Fruit fly (Drosophila melanogaster) ovary, adult (tissue): Measurements from ENCODE around the gene CG12560.
"Not testable (repeated sequence)": the region's sequence is repeated elsewhere in the genome, so short reads cannot be mapped to it uniquely, and the experiment has no call there.

ENCODE experiments used
- CG17801 ChIP-seq: fragments of 200-800 bp; optimal IDR thresholded peaks from 2 replicates; lab custom pipeline; 2019; ENCODE audit warnings: missing biosample characterization, mild to moderate bottlenecking, missing genetic modification characterization, moderate library complexity; ENCODE audit not compliant: partially characterized antibody

The CG12560 gene

DNA sequence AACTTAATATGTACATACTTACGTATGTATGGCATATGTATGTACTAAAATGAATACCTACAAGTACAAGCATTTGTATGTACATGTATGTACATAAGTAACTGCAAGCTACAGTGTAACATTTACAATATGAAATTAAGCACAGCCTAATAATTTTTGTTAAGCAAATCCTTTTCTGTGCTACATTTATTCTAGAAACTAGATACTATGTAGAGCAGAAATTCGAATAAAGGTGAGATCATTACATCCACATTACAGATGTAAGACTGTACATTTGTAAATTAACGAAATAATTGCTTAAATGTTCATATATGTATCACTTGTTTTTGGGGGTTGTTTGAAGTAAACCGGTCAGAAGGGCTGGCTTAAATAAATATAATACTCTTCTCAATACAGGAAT is 17.3 kb downstream of the CG12560 start:
- peak; percentile 34 for TF ChIP-seq CG17801 (GFP tag; lab: Kevin White, UChicago)

DNA sequence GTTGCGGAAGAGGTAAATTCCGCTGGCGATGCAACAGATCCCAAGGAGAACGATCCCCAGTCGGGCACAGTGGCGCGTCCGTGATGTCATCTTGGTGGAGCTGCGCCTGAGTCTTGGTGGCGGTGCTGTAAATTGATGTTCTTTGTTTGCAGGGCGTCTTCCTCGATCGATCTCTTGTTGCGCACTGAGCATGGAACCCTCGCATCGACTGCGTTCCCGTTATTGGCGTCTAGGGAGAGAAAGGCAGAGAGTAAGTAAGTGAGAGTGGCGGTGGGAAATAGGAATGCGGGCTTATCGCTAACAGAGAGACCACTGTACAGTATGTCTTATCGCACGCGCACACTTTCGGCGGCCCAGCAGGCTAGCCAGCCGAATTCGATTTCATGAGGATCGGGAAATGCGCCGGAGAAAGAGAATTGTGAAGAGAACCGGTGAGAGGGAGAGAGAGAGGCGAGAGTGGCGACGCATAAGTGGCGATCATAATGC is 17.8 kb downstream of the CG12560 start:
- TF ChIP-seq CG17801 (GFP tag; lab: Kevin White, UChicago): no peak

DNA sequence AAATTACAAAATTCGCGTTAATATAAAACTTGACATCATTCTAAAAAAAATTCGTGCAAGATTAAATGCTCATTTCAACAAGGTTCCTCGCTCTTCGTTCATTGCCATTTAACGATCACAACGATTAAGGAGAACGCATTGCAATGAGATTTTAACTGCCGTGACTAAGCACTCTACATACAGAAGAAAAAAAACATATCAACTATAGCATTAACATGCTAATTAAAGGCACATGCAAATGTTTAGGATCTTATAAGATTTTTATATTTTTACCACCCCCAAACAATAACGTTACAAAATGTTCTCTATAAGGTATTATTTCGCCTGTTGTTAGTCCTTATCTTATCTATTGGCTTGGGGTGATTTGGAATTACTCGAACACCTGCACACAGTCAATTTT is 18.6 kb downstream of the CG12560 start:
- TF ChIP-seq CG17801 (GFP tag; lab: Kevin White, UChicago): no peak

DNA sequence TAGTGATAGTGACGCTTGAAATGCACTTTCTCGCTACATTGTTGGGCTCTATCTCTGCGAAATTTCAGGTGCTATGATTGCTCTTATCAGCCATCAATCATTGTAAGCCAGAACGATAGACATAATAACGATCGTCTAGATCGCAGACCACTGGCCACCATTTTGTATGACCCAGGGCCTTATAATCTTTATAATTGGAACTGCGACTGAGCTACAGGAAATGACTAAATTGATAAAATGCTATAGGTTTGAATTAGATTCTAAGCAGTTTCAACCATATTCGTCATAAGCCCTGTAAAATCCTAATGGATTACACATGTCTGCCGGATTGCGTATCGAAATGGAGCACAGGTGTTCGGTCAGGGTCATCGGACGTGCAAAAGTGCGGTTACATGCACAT is 19.4 kb downstream of the CG12560 start:
- no peak for TF ChIP-seq CG17801 (GFP tag; lab: Kevin White, UChicago)

DNA sequence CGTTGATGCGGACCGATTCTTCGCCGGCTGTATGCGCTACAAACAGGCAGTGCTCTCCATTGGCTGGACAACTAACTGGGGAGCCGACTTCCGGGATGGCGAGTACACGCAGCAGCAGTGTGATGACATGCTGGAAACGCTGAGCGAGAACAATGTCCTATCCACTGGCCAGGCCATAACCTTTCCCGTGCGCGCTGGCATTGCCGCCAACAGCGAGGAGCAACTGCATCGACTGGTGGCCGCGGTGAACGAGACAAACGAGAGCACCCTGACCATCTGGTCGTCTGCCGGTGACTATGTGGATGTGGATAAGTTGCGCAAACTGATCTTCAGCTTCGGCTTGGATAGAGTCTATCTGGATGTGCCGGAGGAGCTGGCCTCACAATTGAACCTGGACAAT is 23.1 kb downstream of the CG12560 start:
- no peak for TF ChIP-seq CG17801 (GFP tag; lab: Kevin White, UChicago)

DNA sequence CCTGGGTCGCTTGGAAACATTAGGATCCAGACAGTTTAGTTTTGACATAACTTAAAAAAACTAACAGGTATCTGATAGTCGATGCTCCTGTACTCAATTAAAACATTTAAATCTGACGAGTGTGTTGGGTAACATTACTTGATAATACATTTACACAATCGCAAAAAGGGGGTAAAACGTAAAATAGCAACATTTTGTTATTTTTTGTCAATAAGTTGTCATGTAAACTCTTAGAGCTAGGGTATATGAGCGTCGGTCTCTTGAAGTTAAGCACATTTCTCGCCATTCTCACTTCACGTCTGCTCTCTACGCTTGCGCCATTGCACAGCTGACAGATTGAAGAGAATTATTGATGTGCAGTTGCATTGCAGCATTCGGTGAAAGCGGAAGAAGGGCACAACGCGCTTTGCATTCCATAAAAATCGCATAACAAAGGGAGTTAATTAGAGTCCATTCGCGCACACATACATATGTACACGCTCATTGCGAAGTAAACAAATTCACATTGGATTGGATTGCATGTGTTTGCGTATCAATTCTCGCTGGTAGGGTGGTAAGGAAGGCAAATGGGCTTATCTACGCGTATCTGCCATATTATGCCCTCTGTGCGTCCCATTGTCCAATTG is 24.3 kb downstream of the CG12560 start:
- peak; percentile 36 for TF ChIP-seq CG17801 (GFP tag; lab: Kevin White, UChicago)

DNA sequence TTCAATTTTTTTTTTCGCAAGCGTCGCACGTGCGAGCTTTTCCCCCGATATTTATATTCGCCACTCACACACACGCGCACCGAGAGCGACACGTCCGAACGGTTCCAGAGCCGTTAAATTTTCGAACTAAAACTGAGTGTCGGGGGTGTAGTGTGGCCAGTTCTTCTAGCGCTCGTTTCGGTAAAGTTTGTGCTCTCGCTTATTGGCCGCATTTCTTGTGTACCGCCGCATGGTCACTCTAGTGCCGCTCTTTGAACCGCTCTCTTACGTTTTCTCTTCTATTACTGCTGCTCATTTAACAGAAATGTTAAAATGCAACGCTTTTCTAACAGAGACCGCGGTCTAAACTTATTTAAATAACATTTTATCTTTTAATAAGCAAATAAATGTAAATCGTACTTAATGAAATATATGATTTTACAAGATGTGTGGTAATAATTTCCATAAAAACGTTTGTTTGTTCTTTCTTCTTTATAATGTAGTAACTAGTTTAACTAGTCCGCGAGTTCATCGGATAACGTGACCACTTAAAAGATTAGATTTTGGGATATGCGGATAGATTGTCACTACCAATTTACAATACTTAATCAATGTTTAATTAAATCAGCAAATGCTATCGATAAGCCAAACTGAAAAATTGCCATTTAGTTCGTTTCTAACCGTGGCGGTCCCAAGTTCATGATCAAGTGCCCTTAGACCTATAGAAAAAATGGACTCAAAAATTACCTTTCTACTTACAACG is 25.0 kb downstream of the CG12560 start, which contains the start of gene Snoo:
Gene Snoo (minus strand): TSS at position 138 of the 742 bp plus-strand sequence.
- peak; percentile 30 for TF ChIP-seq CG17801 (GFP tag; lab: Kevin White, UChicago)

DNA sequence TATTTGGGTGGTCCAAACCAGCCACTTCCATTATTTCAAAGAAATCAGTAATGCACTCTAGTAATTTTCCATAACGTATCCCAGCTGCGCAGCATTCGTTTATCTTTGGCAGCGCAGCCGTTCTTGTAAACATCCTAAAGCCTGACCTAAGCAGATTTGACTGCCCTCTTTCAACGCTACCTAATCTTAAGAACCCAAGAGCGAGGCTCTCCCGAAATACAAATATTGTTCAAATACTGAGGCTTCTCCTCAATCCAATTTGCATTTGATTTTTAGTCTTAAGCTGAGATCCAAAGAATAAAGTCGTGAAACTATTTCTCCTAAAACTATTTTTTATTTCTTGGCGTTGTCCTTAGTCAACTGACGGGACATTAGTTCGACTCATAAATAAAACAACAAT is 25.6 kb downstream of the CG12560 start, which contains the start of gene CG7231:
Gene CG7231 (plus strand): TSS at position 301 of the 400 bp plus-strand sequence.
- TF ChIP-seq CG17801 (GFP tag; lab: Kevin White, UChicago): not testable (repeated sequence)

DNA sequence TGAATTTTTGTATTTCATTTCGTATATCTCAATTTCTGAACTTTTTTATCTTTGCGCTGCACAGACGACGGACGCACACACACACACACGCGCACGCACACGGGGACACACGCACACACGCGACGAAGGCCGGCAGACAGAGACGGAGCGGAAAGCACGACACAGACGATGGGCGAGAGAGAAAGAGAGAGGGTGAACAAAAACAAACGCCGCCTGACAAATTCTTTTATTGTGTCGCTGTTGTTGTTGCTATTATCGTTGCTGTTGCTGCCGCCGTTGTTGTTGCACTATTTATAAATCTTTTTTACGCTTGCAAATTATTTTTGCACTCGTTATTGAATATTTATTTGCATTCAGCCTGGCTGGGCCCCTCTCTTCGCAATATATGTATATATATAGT is 32.5 kb downstream of the CG12560 start:
- TF ChIP-seq CG17801 (GFP tag; lab: Kevin White, UChicago): no peak

DNA sequence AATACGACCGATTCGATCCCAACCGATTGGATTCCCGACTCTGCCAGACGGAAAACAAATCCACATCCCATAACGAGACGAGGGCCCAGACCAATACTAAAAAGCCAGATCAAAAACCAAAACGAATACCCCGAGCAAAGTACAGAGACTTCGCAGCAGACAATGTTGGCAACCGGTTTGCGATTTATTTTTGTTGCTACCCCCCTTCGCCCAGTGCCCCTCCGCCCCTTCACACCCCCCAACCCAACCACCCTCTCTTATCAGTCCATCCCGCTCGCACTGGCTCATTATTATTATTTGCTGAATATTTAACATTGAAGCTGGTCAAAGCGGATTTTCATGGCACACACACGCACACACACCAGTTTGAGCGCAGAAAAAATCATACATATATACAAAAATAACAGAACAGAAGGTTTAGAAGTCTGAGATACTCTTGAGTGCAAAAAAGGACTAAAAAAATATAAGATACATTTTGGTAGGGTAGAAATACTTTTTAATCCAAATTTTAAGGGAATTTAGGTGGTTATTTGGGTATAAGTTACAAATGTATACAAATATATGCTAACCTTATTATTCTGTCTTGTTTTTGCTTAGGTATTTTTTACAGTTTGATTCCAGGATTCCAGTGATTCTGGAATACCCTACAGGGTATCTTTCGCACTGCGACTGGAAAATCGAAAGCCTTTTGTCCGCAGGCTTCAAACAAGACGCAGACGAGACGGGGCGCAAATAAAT is 35.6 kb downstream of the CG12560 start:
- TF ChIP-seq CG17801 (GFP tag; lab: Kevin White, UChicago): no peak

DNA sequence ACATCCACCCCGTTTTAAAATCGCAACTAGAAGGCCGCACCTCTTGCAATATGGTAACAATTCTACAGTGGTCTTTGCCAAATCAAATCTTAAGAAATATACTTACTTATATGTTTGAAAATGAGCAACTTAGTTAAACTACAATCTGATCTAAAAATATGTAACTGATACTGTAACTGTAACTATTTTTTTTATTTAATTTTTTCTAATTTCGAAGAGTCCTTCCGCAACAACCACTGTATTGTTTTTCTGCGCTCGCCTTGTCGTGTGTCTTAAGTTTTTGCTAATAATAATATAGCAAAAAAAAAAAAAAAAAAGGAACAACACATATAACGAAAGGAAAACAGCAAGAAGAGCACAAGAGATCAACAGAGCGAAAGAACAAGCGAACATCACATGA is 37.9 kb downstream of the CG12560 start:
- TF ChIP-seq CG17801 (GFP tag; lab: Kevin White, UChicago): no peak

DNA sequence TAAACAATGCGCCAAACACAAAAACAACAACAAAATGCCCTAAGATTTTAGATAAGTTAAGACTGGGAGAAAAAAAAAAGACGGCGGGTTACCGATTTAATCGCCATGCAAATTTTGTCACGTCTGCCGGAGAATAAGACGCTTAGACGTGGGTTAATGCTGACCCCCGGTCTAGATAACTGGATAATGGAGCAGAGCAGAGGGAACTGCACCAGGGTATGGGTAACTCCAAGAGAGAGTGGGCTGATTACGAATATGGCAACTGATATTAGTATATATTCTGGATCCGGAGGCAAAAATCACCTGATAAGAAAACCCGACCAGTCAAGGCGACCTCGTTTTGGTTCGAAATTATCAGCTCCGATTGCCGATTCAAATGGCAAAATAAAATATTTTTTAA is 39.3 kb downstream of the CG12560 start:
- no peak for TF ChIP-seq CG17801 (GFP tag; lab: Kevin White, UChicago)

DNA sequence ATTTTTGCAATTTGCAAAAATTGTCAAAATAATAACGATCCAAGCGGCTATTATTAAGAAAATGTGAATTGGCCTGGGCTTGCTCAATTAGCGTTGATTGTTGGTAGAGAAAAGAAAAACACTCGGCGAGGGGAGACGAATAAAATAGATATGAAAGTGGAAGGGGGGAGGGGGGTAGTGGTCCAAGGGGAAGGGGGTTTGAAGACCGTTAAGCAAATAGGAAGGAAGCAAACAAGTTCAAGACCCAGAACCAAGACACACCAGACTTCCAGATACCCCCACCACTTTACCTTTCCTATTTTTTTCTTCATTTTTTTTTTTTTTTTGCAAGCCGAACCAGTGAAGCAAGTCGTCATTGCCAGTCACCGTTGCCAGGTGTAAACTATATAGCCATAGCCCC is 39.9 kb downstream of the CG12560 start:
- no peak for TF ChIP-seq CG17801 (GFP tag; lab: Kevin White, UChicago)

DNA sequence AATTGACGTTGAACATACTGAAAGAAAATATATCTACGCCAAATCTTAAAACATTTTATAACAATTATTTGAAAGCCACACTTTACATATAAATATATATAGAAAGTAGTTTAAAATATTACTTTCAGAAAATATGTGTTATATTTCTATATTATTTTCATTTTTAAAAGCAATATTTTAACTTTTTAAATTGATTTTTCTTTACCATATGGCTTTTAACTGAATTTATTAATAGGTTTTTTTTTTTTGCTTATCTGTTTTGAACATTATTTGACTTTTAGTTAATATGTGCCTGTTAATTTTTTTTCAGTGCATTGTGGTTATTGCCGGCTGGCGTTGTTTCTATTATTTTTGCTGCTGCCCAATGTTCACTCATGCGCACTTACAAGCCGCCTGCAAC is 41.2 kb downstream of the CG12560 start:
- TF ChIP-seq CG17801 (GFP tag; lab: Kevin White, UChicago): no peak

DNA sequence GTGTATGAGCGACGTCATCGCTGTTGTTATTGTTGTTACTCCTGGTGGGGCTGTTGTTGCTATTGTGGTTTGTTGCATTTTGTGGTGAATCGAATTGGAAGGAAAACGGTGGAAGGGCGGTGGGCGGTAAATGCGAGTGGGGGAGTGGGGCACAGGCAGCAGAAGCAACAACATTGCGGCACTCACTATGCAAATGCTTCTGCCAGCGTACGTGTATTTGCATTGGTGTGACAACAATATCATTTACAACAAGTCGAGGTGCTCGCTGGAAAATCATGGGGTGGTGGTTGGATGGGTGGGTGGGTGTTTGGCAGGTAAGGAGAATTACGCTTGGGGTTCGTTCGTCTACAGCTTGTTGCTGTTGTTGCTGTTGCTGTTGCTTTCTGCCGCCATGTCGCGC is 41.6 kb downstream of the CG12560 start:
- no peak for TF ChIP-seq CG17801 (GFP tag; lab: Kevin White, UChicago)
